Worm (Caenorhabditis elegans) whole organism, mixed stage, embryonic: ENCODE results near the gene srv-8.

Experiments used
- M03D4.4 ChIP-seq: sonication (generic microtip); optimal IDR thresholded peaks from 2 replicates; lab custom pipeline; 2017; ENCODE audit warnings: mild to moderate bottlenecking, missing genetic modification characterization, missing compliant biosample characterization
- elt-3 ChIP-seq: fragments of 150-350 bp; optimal IDR thresholded peaks from 2 replicates; lab custom pipeline; 2014; ENCODE audit warnings: missing biosample characterization, missing genetic modification characterization
- lsy-2 ChIP-seq: fragments of 150-350 bp; optimal IDR thresholded peaks from 2 replicates; lab custom pipeline; 2014; ENCODE audit warnings: missing biosample characterization, missing genetic modification characterization
- snpc-4 ChIP-seq: fragments of 150-350 bp; optimal IDR thresholded peaks from 2 replicates; lab custom pipeline; 2014; ENCODE audit warnings: missing biosample characterization, missing genetic modification characterization
- unc-62 ChIP-seq: fragments of 150-350 bp; optimal IDR thresholded peaks from 2 replicates; lab custom pipeline; 2014; ENCODE audit warnings: missing biosample characterization, missing genetic modification reagents, missing genetic modification characterization

- no peak for TF ChIP-seq elt-3 (tag; lab: Kevin White, UChicago)
- no peak for TF ChIP-seq snpc-4 (tag; lab: Kevin White, UChicago)
- no peak for TF ChIP-seq M03D4.4 (tag; lab: Kevin White, UChicago)
- TF ChIP-seq lsy-2 (tag; lab: Kevin White, UChicago), result no peak
- peak; percentile 58 for TF ChIP-seq unc-62 (GFP tag; lab: Kevin White, UChicago)
Observed at ce11 chrV:13402524-13402923, 18.0 kb downstream of the srv-8 start.
